Fruit fly (Drosophila melanogaster): ENCODE data around the gene CG14331.
A peak's percentile ranks its signal among the peaks of the same experiment; 100 is the strongest.

The CG14331 gene

dm6 chr3R:17404155-17404554 is 36.4 kb downstream of the CG14331 start:
- TF ChIP-seq Sox14 (GFP tag; optimal IDR thresholded peaks at IDR 0.05) (no peak), vri (GFP tag; optimal IDR thresholded peaks at IDR 0.05) (peak; percentile 47), acj6 (GFP tag; optimal IDR thresholded peaks at IDR 0.05) (no peak), fkh (GFP tag; optimal IDR thresholded peaks at IDR 0.05) (peak; percentile 29), achi (GFP tag; optimal IDR thresholded peaks at IDR 0.05) (no peak), salr (GFP tag; optimal IDR thresholded peaks at IDR 0.05) (no peak)

dm6 chr3R:17403618-17404017 is 36.9 kb downstream of the CG14331 start, which contains the start of gene CG34280:
Gene CG34280 (minus strand): TSS chr3R:17403718.
- TF ChIP-seq Eip78C (GFP tag): no peak
- peak; percentile 48 for TF ChIP-seq Sox14 (GFP tag; optimal IDR thresholded peaks at IDR 0.05)
- no peak for TF ChIP-seq Gug (GFP tag; IDR thresholded peaks at IDR 0.05)

DNA sequence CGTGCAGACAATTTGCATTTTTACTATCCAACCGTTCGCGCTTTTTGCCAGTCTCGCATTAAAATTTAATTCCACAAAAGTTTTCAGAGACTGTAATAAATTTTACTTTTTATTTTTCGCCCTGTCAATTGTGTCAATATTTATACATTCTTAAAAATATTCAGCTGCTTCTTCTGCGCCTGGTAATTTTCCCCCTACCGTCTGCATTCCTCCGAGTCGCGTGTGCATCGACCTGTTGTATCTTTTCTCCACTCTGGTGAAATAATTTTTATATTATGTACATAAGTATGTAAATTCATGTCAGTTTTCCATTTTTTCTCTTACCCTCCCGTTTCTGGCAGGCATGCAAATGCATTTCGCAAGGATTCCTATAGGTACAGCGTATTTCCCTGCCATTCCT is 37.3 kb downstream of the CG14331 start, which contains the start of gene CG34279:
Gene CG34279 (minus strand): TSS at position 101 of the 400 bp plus-strand sequence.
- TF ChIP-seq CG6276 (GFP tag; optimal IDR thresholded peaks at IDR 0.05) (no peak), net (GFP tag; optimal IDR thresholded peaks at IDR 0.05) (no peak), Eip78C (GFP tag) (no peak), salr (GFP tag; optimal IDR thresholded peaks at IDR 0.05) (no peak), vri (GFP tag; optimal IDR thresholded peaks at IDR 0.05) (no peak), fd59A (GFP tag; optimal IDR thresholded peaks at IDR 0.05) (no peak), ss (GFP tag; optimal IDR thresholded peaks at IDR 0.05) (no peak), esn (GFP tag; optimal IDR thresholded peaks at IDR 0.05) (no peak), Blimp-1 (GFP tag; optimal IDR thresholded peaks at IDR 0.05) (no peak), Hr38 (GFP tag; optimal IDR thresholded peaks at IDR 0.05) (no peak), CG34406 (GFP tag; optimal IDR thresholded peaks at IDR 0.05) (no peak), lz (GFP tag; optimal IDR thresholded peaks at IDR 0.05) (no peak), Met (GFP tag; optimal IDR thresholded peaks at IDR 0.05) (no peak), achi (GFP tag; optimal IDR thresholded peaks at IDR 0.05) (no peak), CG4318 (GFP tag; optimal IDR thresholded peaks at IDR 0.05) (no peak), CG9139 (GFP tag; optimal IDR thresholded peaks at IDR 0.05) (no peak), topi (GFP tag; optimal IDR thresholded peaks at IDR 0.05) (no peak), CG32006 (GFP tag; optimal IDR thresholded peaks at IDR 0.05) (no peak), fkh (GFP tag; optimal IDR thresholded peaks at IDR 0.05) (no peak), Hr39 (GFP tag; optimal IDR thresholded peaks at IDR 0.05) (no peak)

DNA sequence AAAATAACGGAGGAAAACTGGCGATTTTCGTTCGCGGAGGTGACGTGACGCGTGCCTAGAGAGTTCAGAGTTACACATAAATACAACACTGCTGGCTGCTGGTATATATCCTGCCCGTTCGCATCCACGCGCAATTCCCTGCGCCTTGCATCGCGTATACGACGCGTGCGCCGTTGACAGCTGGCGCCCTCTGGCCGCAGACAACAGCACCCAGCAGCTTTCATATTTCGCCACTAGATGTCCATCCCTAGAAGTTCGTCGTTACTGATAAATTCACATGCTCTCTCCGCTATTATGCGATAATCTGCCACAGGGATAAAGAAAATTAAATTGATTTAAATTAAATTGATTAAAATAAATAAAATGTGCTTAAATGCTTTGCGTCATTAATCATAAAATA is 38.1 kb downstream of the CG14331 start, which contains the start of gene Sur-8:
Gene Sur-8 (minus strand): TSS at position 82 of the 400 bp plus-strand sequence.
- TF ChIP-seq spab (GFP tag; optimal IDR thresholded peaks at IDR 0.05) (no peak), acj6 (GFP tag; optimal IDR thresholded peaks at IDR 0.05) (peak; percentile 33), Eip78C (GFP tag) (peak; percentile 76), CG10669 (GFP tag; optimal IDR thresholded peaks at IDR 0.05) (no peak), CG8319 (GFP tag; optimal IDR thresholded peaks at IDR 0.05) (peak; percentile 38), fkh (GFP tag; optimal IDR thresholded peaks at IDR 0.05) (peak; percentile 1), cyc (GFP tag; optimal IDR thresholded peaks at IDR 0.05) (peak; percentile 63), Eip75B (GFP tag; optimal IDR thresholded peaks at IDR 0.05) (peak; percentile 30), Hr4 (GFP tag; optimal IDR thresholded peaks at IDR 0.05) (peak; percentile 31), Sox15 (GFP tag; optimal IDR thresholded peaks at IDR 0.05) (no peak), CG32006 (GFP tag; optimal IDR thresholded peaks at IDR 0.05) (peak; percentile 26), net (GFP tag; optimal IDR thresholded peaks at IDR 0.05) (peak; percentile 49), svp (GFP tag) (peak; percentile 68), CG31627 (GFP tag; optimal IDR thresholded peaks at IDR 0.05) (peak; percentile 58), pdm3 (GFP tag; optimal IDR thresholded peaks at IDR 0.05) (peak; percentile 65), Hr39 (GFP tag; optimal IDR thresholded peaks at IDR 0.05) (peak; percentile 64), dac (GFP tag; optimal IDR thresholded peaks at IDR 0.05) (peak; percentile 27), topi (GFP tag; optimal IDR thresholded peaks at IDR 0.05) (peak; percentile 32), CG34406 (GFP tag; optimal IDR thresholded peaks at IDR 0.05) (peak; percentile 6), Sox102F (GFP tag; optimal IDR thresholded peaks at IDR 0.05) (peak; percentile 1), CG15336 (GFP tag; IDR thresholded peaks at IDR 0.05) (no peak), CG3919 (GFP tag; optimal IDR thresholded peaks at IDR 0.05) (peak; percentile 69), esn (GFP tag; optimal IDR thresholded peaks at IDR 0.05) (peak; percentile 62), CG4318 (GFP tag; optimal IDR thresholded peaks at IDR 0.05) (no peak), CG9139 (GFP tag; optimal IDR thresholded peaks at IDR 0.05) (peak; percentile 9), Met (GFP tag; optimal IDR thresholded peaks at IDR 0.05) (peak; percentile 54), CG10631 (GFP tag; optimal IDR thresholded peaks at IDR 0.05) (peak; percentile 7), CG6792 (GFP tag; optimal IDR thresholded peaks at IDR 0.05) (peak; percentile 23), Sox14 (GFP tag; optimal IDR thresholded peaks at IDR 0.05) (peak; percentile 52), OdsH (GFP tag; optimal IDR thresholded peaks at IDR 0.05) (peak; percentile 51), salr (GFP tag; optimal IDR thresholded peaks at IDR 0.05) (no peak), ss (GFP tag; optimal IDR thresholded peaks at IDR 0.05) (no peak), lz (GFP tag; optimal IDR thresholded peaks at IDR 0.05) (peak; percentile 55), fd85E (GFP tag; optimal IDR thresholded peaks at IDR 0.05) (no peak), CG7368 (GFP tag; optimal IDR thresholded peaks at IDR 0.05) (peak; percentile 8), CG3032 (tag; optimal IDR thresholded peaks at IDR 0.05) (no peak)
